Fruit fly (Drosophila melanogaster) whole organism, embryonic: Measurements from ENCODE around the gene CG7182.

ENCODE experiments used
- Aef1 ChIP-seq: fragments of 200-800 bp; sonication (Bioruptor generic); IDR thresholded peaks from 3 replicates; pipeline ENCODE4 v1.3.6; 2022; ENCODE audit warnings: missing biosample characterization, missing genetic modification characterization
- CG10147 ChIP-seq: fragments of 200-800 bp; sonication (Bioruptor generic); optimal IDR thresholded peaks from 2 replicates; lab custom pipeline; 2019; ENCODE audit warnings: missing biosample characterization, mild to moderate bottlenecking, missing genetic modification characterization, moderate library complexity
- CG12071 ChIP-seq: fragments of 200-800 bp; sonication (Bioruptor generic); optimal IDR thresholded peaks from 3 replicates; lab custom pipeline; 2018; ENCODE audit warnings: missing biosample characterization, mild to moderate bottlenecking, missing genetic modification characterization
- CG12299 ChIP-seq: fragments of 200-800 bp; sonication (Bioruptor generic); optimal IDR thresholded peaks from 2 replicates; lab custom pipeline; 2018; ENCODE audit warnings: missing biosample characterization, mild to moderate bottlenecking, missing genetic modification characterization
- CG13296 ChIP-seq: fragments of 200-800 bp; sonication (Bioruptor generic); optimal IDR thresholded peaks from 3 replicates; lab custom pipeline; 2018; ENCODE audit warnings: missing biosample characterization, mild to moderate bottlenecking, missing genetic modification characterization
- CG15269 ChIP-seq: fragments of 200-800 bp; sonication (Bioruptor generic); optimal IDR thresholded peaks from 2 replicates; lab custom pipeline; 2018; ENCODE audit warnings: missing biosample characterization, mild to moderate bottlenecking, missing genetic modification characterization, moderate library complexity
- CG15514 ChIP-seq: fragments of 200-800 bp; sonication (Bioruptor generic); optimal IDR thresholded peaks from 3 replicates; lab custom pipeline; 2017; ENCODE audit warnings: missing biosample characterization, missing genetic modification characterization, mild to moderate bottlenecking, moderate library complexity, missing genetic modification reagents
- CG16863 ChIP-seq: fragments of 200-800 bp; sonication (Bioruptor generic); optimal IDR thresholded peaks from 3 replicates; lab custom pipeline; 2016; ENCODE audit warnings: missing biosample characterization, missing genetic modification characterization
- CG17385 ChIP-seq: fragments of 200-800 bp; sonication (Bioruptor generic); optimal IDR thresholded peaks from 3 replicates; lab custom pipeline; 2018; ENCODE audit warnings: missing biosample characterization, mild to moderate bottlenecking, missing genetic modification characterization
- CG17568 ChIP-seq: fragments of 200-800 bp; sonication (Bioruptor generic); optimal IDR thresholded peaks from 2 replicates; lab custom pipeline; 2018; ENCODE audit warnings: missing biosample characterization, mild to moderate bottlenecking, missing genetic modification characterization, moderate library complexity
- CG34422 ChIP-seq: fragments of 200-800 bp; sonication (Bioruptor generic); IDR thresholded peaks from 3 replicates; pipeline ENCODE4 v1.3.6; 2022; ENCODE audit warnings: missing biosample characterization, missing genetic modification characterization
- CG3726 ChIP-seq: fragments of 200-800 bp; sonication (Bioruptor generic); IDR thresholded peaks from 3 replicates; pipeline ENCODE4, ENCODE4 v1.3.6; 2022; ENCODE audit warnings: missing biosample characterization, missing genetic modification characterization
- CG6854 ChIP-seq: fragments of 200-800 bp; sonication (Bioruptor generic); optimal IDR thresholded peaks from 3 replicates; lab custom pipeline; 2017; ENCODE audit warnings: missing biosample characterization, mild to moderate bottlenecking, missing genetic modification characterization
- CG7357 ChIP-seq: fragments of 200-800 bp; sonication (Bioruptor generic); IDR thresholded peaks from 3 replicates; pipeline ENCODE4 v1.3.6; 2022; ENCODE audit warnings: missing biosample characterization, missing genetic modification characterization
- CrebB ChIP-seq: fragments of 200-800 bp; sonication (Bioruptor generic); optimal IDR thresholded peaks from 3 replicates; lab custom pipeline; 2018; ENCODE audit warnings: missing biosample characterization, mild to moderate bottlenecking, missing genetic modification characterization
- Deaf1 ChIP-seq: fragments of 200-800 bp; optimal IDR thresholded peaks from 3 replicates; lab custom pipeline; 2019; ENCODE audit warnings: missing biosample characterization, mild to moderate bottlenecking, missing genetic modification characterization, moderate library complexity
- Dll ChIP-seq: fragments of 200-800 bp; sonication (Bioruptor generic); IDR thresholded peaks from 4 replicates; pipeline ENCODE4 v1.3.6; 2022; ENCODE audit warnings: missing biosample characterization, missing genetic modification characterization; ENCODE audit not compliant: partially characterized antibody
- Dref ChIP-seq: fragments of 200-800 bp; sonication (Bioruptor generic); IDR thresholded peaks from 2 replicates; pipeline ENCODE4 v1.3.6; 2022; ENCODE audit warnings: missing biosample characterization, missing genetic modification characterization
- H15 ChIP-seq: fragments of 200-800 bp; sonication (Bioruptor generic); IDR thresholded peaks from 3 replicates; pipeline ENCODE4 v1.3.6; 2022; ENCODE audit warnings: missing biosample characterization, missing genetic modification characterization
- HLH4C ChIP-seq: fragments of 200-800 bp; sonication (Bioruptor generic); IDR thresholded peaks from 3 replicates; pipeline ENCODE4 v1.3.6; 2022; ENCODE audit warnings: missing biosample characterization, missing genetic modification characterization; ENCODE audit not compliant: partially characterized antibody
- Hand ChIP-seq: fragments of 200-800 bp; sonication (Bioruptor generic); optimal IDR thresholded peaks from 2 replicates; lab custom pipeline; 2017; ENCODE audit warnings: mild to moderate bottlenecking, missing biosample characterization, missing genetic modification reagents, missing genetic modification characterization
- Hr78 ChIP-seq, 2 experiments: fragments of 200-800 bp in 1 of 2; fragments of >200 bp in 1 of 2; sonication (Bioruptor generic) in 1 of 2; optimal IDR thresholded peaks; 2 replicates each; lab custom pipeline; 2017 to 2019; ENCODE audit warnings: missing biosample characterization in 2 of 2, missing genetic modification characterization in 2 of 2, mild to moderate bottlenecking in 1 of 2, moderate library complexity in 1 of 2
- Jarid2 ChIP-seq: fragments of 200-800 bp; sonication (Bioruptor generic); optimal IDR thresholded peaks from 3 replicates; lab custom pipeline; 2017; ENCODE audit warnings: mild to moderate bottlenecking, missing biosample characterization, missing genetic modification reagents, missing genetic modification characterization
- Lim3 ChIP-seq: fragments of 200-800 bp; sonication (Bioruptor generic); IDR thresholded peaks from 2 replicates; pipeline ENCODE4 v1.3.6; 2022; ENCODE audit warnings: missing biosample characterization, missing genetic modification characterization
- Meics ChIP-seq: fragments of 200-800 bp; sonication (Bioruptor generic); optimal IDR thresholded peaks from 2 replicates; lab custom pipeline; 2017; ENCODE audit warnings: missing biosample characterization, mild to moderate bottlenecking, missing genetic modification characterization
- Myb ChIP-seq: fragments of 200-800 bp; sonication (Bioruptor generic); optimal IDR thresholded peaks from 2 replicates; lab custom pipeline; 2016; ENCODE audit warnings: missing biosample characterization, missing genetic modification characterization
- PHDP ChIP-seq: fragments of 200-800 bp; sonication (Bioruptor generic); optimal IDR thresholded peaks from 3 replicates; lab custom pipeline; 2018; ENCODE audit warnings: missing biosample characterization, mild to moderate bottlenecking, missing genetic modification characterization, moderate library complexity
- Ptx1 ChIP-seq: fragments of 200-800 bp; sonication (Bioruptor generic); IDR thresholded peaks from 2 replicates; pipeline ENCODE4 v1.3.6; 2022; ENCODE audit warnings: missing biosample characterization, missing genetic modification characterization
- TFAM ChIP-seq: fragments of 200-800 bp; sonication (Bioruptor generic); optimal IDR thresholded peaks from 2 replicates; lab custom pipeline; 2017; ENCODE audit warnings: missing biosample characterization, missing genetic modification characterization, inconsistent platforms
- amos ChIP-seq: fragments of 200-800 bp; sonication (Bioruptor generic); IDR thresholded peaks from 2 replicates; pipeline ENCODE4 v1.3.6; 2022; ENCODE audit warnings: missing biosample characterization, missing genetic modification characterization; ENCODE audit not compliant: partially characterized antibody
- ato ChIP-seq: fragments of 200-800 bp; sonication (Bioruptor generic); IDR thresholded peaks from 2 replicates; pipeline ENCODE4 v1.3.6; 2022; ENCODE audit warnings: missing biosample characterization, missing genetic modification characterization; ENCODE audit not compliant: partially characterized antibody
- caup ChIP-seq: fragments of 200-800 bp; sonication (Bioruptor generic); optimal IDR thresholded peaks from 3 replicates; lab custom pipeline; 2017; ENCODE audit warnings: missing biosample characterization, mild to moderate bottlenecking, missing genetic modification characterization, moderate library complexity; ENCODE audit not compliant: severe bottlenecking
- chinmo ChIP-seq: fragments of 200-800 bp; sonication (Bioruptor generic); IDR thresholded peaks from 4 replicates; pipeline ENCODE4 v1.3.6; 2022; ENCODE audit warnings: missing biosample characterization, missing genetic modification characterization; ENCODE audit not compliant: partially characterized antibody
- ci ChIP-seq: fragments of 200-800 bp; sonication (Bioruptor generic); IDR thresholded peaks from 3 replicates; pipeline ENCODE4 v1.3.6; 2022; ENCODE audit warnings: missing biosample characterization, missing genetic modification characterization
- da ChIP-seq: fragments of 200-800 bp; sonication (Bioruptor generic); optimal IDR thresholded peaks from 2 replicates; lab custom pipeline; 2016; ENCODE audit warnings: missing biosample characterization, missing genetic modification characterization
- disco-r ChIP-seq: fragments of 200-800 bp; sonication (Bioruptor generic); optimal IDR thresholded peaks from 2 replicates; lab custom pipeline; 2016; ENCODE audit warnings: missing biosample characterization, missing genetic modification characterization
- exex ChIP-seq: fragments of 200-800 bp; sonication (Bioruptor generic); optimal IDR thresholded peaks from 4 replicates; lab custom pipeline; 2018; ENCODE audit warnings: missing biosample characterization, mild to moderate bottlenecking, missing genetic modification characterization, moderate library complexity
- gsb-n ChIP-seq: fragments of 200-800 bp; sonication (Bioruptor generic); optimal IDR thresholded peaks from 3 replicates; lab custom pipeline; 2018; ENCODE audit warnings: missing biosample characterization, mild to moderate bottlenecking, missing genetic modification characterization
- h ChIP-seq: fragments of >200 bp; optimal IDR thresholded peaks from 2 replicates; lab custom pipeline; 2017
- kni ChIP-seq: fragments of 200-800 bp; sonication (Bioruptor generic); optimal IDR thresholded peaks from 3 replicates; lab custom pipeline; 2017; ENCODE audit warnings: mild to moderate bottlenecking, missing biosample characterization, missing genetic modification reagents, missing genetic modification characterization
- knrl ChIP-seq: fragments of 200-800 bp; sonication (Bioruptor generic); IDR thresholded peaks from 3 replicates; pipeline ENCODE4 v1.3.6; 2022; ENCODE audit warnings: missing biosample characterization, missing genetic modification characterization; ENCODE audit not compliant: partially characterized antibody
- mirr ChIP-seq: fragments of 200-800 bp; sonication (Bioruptor generic); optimal IDR thresholded peaks from 3 replicates; lab custom pipeline; 2018; ENCODE audit warnings: missing biosample characterization, mild to moderate bottlenecking, missing genetic modification characterization
- nom ChIP-seq: fragments of 200-800 bp; sonication (Bioruptor generic); optimal IDR thresholded peaks from 2 replicates; lab custom pipeline; 2017; ENCODE audit warnings: missing biosample characterization, missing genetic modification characterization, mild to moderate bottlenecking, moderate library complexity, missing genetic modification reagents
- scrt ChIP-seq: fragments of 200-800 bp; sonication (Bioruptor generic); optimal IDR thresholded peaks from 2 replicates; lab custom pipeline; 2018; ENCODE audit warnings: missing biosample characterization, mild to moderate bottlenecking, missing genetic modification characterization, moderate library complexity
- sob ChIP-seq: fragments of 200-800 bp; sonication (Bioruptor generic); IDR thresholded peaks from 2 replicates; pipeline ENCODE4 v1.3.6; 2022; ENCODE audit warnings: missing biosample characterization, missing genetic modification characterization
- tna ChIP-seq: fragments of 200-800 bp; sonication (Bioruptor generic); IDR thresholded peaks from 2 replicates; pipeline ENCODE4 v1.3.6; 2022; ENCODE audit warnings: missing biosample characterization, missing genetic modification characterization; ENCODE audit not compliant: partially characterized antibody
- twi ChIP-seq: fragments of 200-800 bp; optimal IDR thresholded peaks from 2 replicates; lab custom pipeline; 2019; ENCODE audit warnings: missing biosample characterization, mild to moderate bottlenecking, missing genetic modification characterization, moderate library complexity
- vvl ChIP-seq: fragments of 200-800 bp; sonication (Bioruptor generic); IDR thresholded peaks from 2 replicates; pipeline ENCODE4 v1.3.6; 2022; ENCODE audit warnings: missing biosample characterization, missing genetic modification characterization

The CG7182 gene

DNA sequence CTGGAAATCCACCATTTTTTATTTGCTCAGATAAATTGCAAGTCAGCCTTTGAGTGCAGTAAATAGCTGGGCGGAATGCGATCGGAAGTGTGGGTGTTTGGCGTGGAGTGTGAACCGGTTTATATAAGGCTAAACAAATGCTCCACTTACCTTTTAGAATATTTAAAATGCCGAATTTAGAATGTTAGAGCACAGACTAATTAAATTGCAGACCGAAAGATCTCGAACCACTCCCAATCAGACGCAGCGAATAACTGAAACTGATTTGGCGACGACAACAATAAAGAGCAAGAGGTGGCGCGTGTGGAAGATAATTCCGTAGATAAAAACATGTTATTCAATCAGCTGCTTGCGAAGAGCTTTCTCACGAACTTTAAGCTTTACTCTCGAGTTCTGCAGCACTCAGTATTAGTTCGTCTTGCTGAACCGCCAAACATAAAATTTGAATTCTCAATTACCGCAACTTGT is 14.5 kb upstream of the CG7182 start, which contains the start of gene Idh (continued):
- TF ChIP-seq Hand (GFP tag; lab: Kevin White, UChicago): peak; percentile 54
- TF ChIP-seq HLH4C (GFP tag; lab: Robert Waterston, UW): peak; percentile 36; the same call in 1 of the 3 replicates
- TF ChIP-seq H15: no peak
- TF ChIP-seq CG10147: peak; percentile 5
- no peak for TF ChIP-seq CG16863 (GFP tag; lab: Kevin White, UChicago)
- peak; percentile 89 for TF ChIP-seq kni (GFP tag; lab: Kevin White, UChicago)
- TF ChIP-seq Aef1 (GFP tag; lab: Robert Waterston, UW): 0 out of 3 replicates have a peak, but pooled peaks have one; percentile 15
- peak; percentile 36 for TF ChIP-seq Dref (GFP tag; lab: Robert Waterston, UW)
- peak; percentile 22 for TF ChIP-seq CG6854 (GFP tag; lab: Kevin White, UChicago)
- no peak for TF ChIP-seq TFAM
- peak; percentile 35 for TF ChIP-seq CG17568 (GFP tag; lab: Kevin White, UChicago)
- peak; percentile 56 for TF ChIP-seq CG13296 (GFP tag; lab: Kevin White, UChicago)
- TF ChIP-seq gsb-n (tag; lab: Kevin White, UChicago): peak; percentile 20
- peak; percentile 26 for TF ChIP-seq Myb (GFP tag; lab: Kevin White, UChicago)
- TF ChIP-seq tna (GFP tag; lab: Robert Waterston, UW): 0 out of 2 replicates have a peak, but pooled peaks have one; percentile 45
- TF ChIP-seq chinmo (GFP tag; lab: Robert Waterston, UW): peak; percentile 80; the same call in 2 of the 4 replicates
- no peak for TF ChIP-seq twi (tag; lab: Kevin White, UChicago)
- peak; percentile 61 for TF ChIP-seq CG15514 (GFP tag; lab: Kevin White, UChicago)
- TF ChIP-seq scrt (GFP tag; lab: Kevin White, UChicago): peak; percentile 48
- no peak for TF ChIP-seq Ptx1 (GFP tag; lab: Robert Waterston, UW)
- TF ChIP-seq Deaf1: peak; percentile 38
- TF ChIP-seq nom (GFP tag; lab: Kevin White, UChicago): peak; percentile 55
- TF ChIP-seq CG34422 (GFP tag; lab: Robert Waterston, UW): peak; percentile 71; the same call in 1 of the 3 replicates
- TF ChIP-seq exex (tag; lab: Kevin White, UChicago): peak; percentile 46
- TF ChIP-seq CG12071 (GFP tag; lab: Kevin White, UChicago): peak; percentile 41
- peak; percentile 35 for TF ChIP-seq caup (GFP tag; lab: Kevin White, UChicago)
- no peak for TF ChIP-seq CG7357 (GFP tag; lab: Robert Waterston, UW)
- TF ChIP-seq h: no peak
- TF ChIP-seq CrebB (tag; lab: Kevin White, UChicago): peak; percentile 51
- TF ChIP-seq CG12299: peak; percentile 5
- peak; percentile 7 for TF ChIP-seq disco-r (GFP tag; lab: Kevin White, UChicago)
- peak; percentile 37 for TF ChIP-seq CG17385 (GFP tag; lab: Kevin White, UChicago)
- TF ChIP-seq Meics (GFP tag; lab: Kevin White, UChicago): peak; percentile 17
- TF ChIP-seq ato (GFP tag; lab: Robert Waterston, UW): 0 out of 2 replicates have a peak, but pooled peaks have one; percentile 17
- no peak for TF ChIP-seq Lim3 (GFP tag; lab: Robert Waterston, UW)
- peak; percentile 52; the same call in 1 of the 2 replicates for TF ChIP-seq vvl (GFP tag; lab: Robert Waterston, UW)
- TF ChIP-seq CG15269 (tag; lab: Kevin White, UChicago): peak; percentile 34
- TF ChIP-seq knrl (GFP tag; lab: Robert Waterston, UW): 0 out of 3 replicates have a peak, but pooled peaks have one; percentile 8
- 0 out of 2 replicates have a peak, but pooled peaks have one; percentile 11 for TF ChIP-seq sob (GFP tag; lab: Robert Waterston, UW)
- TF ChIP-seq PHDP: peak; percentile 51
- TF ChIP-seq Hr78 (GFP tag; optimal IDR thresholded peaks at IDR 0.05; lab: Kevin White, UChicago): peak in 1 of 2 experiments; percentile 93
- peak; percentile 36; the same call in 1 of the 4 replicates for TF ChIP-seq Dll (GFP tag; lab: Robert Waterston, UW)
- TF ChIP-seq ci (GFP tag; lab: Robert Waterston, UW): peak; percentile 58; the same call in 2 of the 3 replicates
- TF ChIP-seq amos (GFP tag; lab: Robert Waterston, UW): peak; percentile 59; the same call in 1 of the 2 replicates
- no peak for TF ChIP-seq da (GFP tag; lab: Kevin White, UChicago)
- TF ChIP-seq CG3726 (GFP tag; lab: Robert Waterston, UW): no peak
- TF ChIP-seq Jarid2 (GFP tag; lab: Kevin White, UChicago): peak; percentile 88
- TF ChIP-seq mirr (GFP tag; lab: Kevin White, UChicago): peak; percentile 85
